Worm (Caenorhabditis elegans) whole organism, young adult: ENCODE results near the gene W07A12.4.

Experiments used
- B0261.1 ChIP-seq: sonication (generic microtip); optimal IDR thresholded peaks from 2 replicates; lab custom pipeline; 2016; ENCODE audit warnings: mild to moderate bottlenecking, missing genetic modification characterization, moderate library complexity, missing compliant biosample characterization
- F10E7.11 ChIP-seq: sonication (generic microtip); optimal IDR thresholded peaks from 2 replicates; lab custom pipeline; 2017; ENCODE audit warnings: mild to moderate bottlenecking, missing genetic modification characterization, moderate library complexity, missing compliant biosample characterization
- F22D6.2 ChIP-seq: sonication (generic microtip); optimal IDR thresholded peaks from 2 replicates; lab custom pipeline; 2016; ENCODE audit warnings: mild to moderate bottlenecking, missing genetic modification characterization, missing compliant biosample characterization
- F33H1.4 ChIP-seq: fragments of 200-800 bp; sonication (Bioruptor generic); IDR thresholded peaks from 2 replicates; pipeline ENCODE4 v1.3.6; 2022; ENCODE audit warnings: missing genetic modification reagents, missing genetic modification characterization, missing compliant biosample characterization
- F37B4.10 ChIP-seq: fragments of 200-800 bp; sonication (Bioruptor generic); IDR thresholded peaks from 2 replicates; pipeline ENCODE4 v1.3.6; 2022; ENCODE audit warnings: missing genetic modification characterization, missing compliant biosample characterization
- F52B5.7 ChIP-seq: sonication (generic microtip); optimal IDR thresholded peaks from 2 replicates; lab custom pipeline; 2016; ENCODE audit warnings: mild to moderate bottlenecking, missing genetic modification characterization, missing compliant biosample characterization
- K12H6.12 ChIP-seq: fragments of 200-800 bp; sonication (Bioruptor generic); optimal IDR thresholded peaks from 2 replicates; lab custom pipeline; 2018; ENCODE audit warnings: mild to moderate bottlenecking, missing genetic modification characterization, missing compliant biosample characterization
- T26A5.8 ChIP-seq: sonication (generic microtip); optimal IDR thresholded peaks from 2 replicates; lab custom pipeline; 2016; ENCODE audit warnings: missing genetic modification characterization, missing compliant biosample characterization
- Y53F4B.3 ChIP-seq: fragments of 200-800 bp; sonication (Bioruptor generic); IDR thresholded peaks from 2 replicates; pipeline ENCODE4 v1.3.6; 2022; ENCODE audit warnings: missing genetic modification reagents, missing genetic modification characterization, missing compliant biosample characterization
- ZK185.1 ChIP-seq: sonication (generic microtip); optimal IDR thresholded peaks from 2 replicates; lab custom pipeline; 2016; ENCODE audit warnings: mild to moderate bottlenecking, missing genetic modification characterization, missing compliant biosample characterization; ENCODE audit not compliant: poor library complexity, severe bottlenecking
- ama-1 ChIP-seq, 3 experiments: fragments of 150-350 bp in 1 of 3; sonication (generic microtip) in 2 of 3; optimal IDR thresholded peaks; 2 replicates each; lab custom pipeline; 2014 to 2018; ENCODE audit warnings: missing biosample characterization in 2 of 3, missing genetic modification characterization in 2 of 3, missing genetic modification reagents in 2 of 3
- aptf-2 ChIP-seq: fragments of 200-800 bp; sonication (Bioruptor generic); conservative IDR thresholded peaks from 2 replicates; pipeline ENCODE4 v1.3.6; 2022; ENCODE audit warnings: missing genetic modification reagents, missing genetic modification characterization, missing compliant biosample characterization
- attf-3 ChIP-seq: fragments of 200-800 bp; sonication (Bioruptor generic); conservative IDR thresholded peaks from 2 replicates; pipeline ENCODE4 v1.3.6; 2022; ENCODE audit warnings: missing genetic modification reagents, missing genetic modification characterization, missing compliant biosample characterization
- bed-1 ChIP-seq: fragments of 200-800 bp; sonication (Bioruptor generic); IDR thresholded peaks from 2 replicates; pipeline ENCODE4 v1.3.6; 2022; ENCODE audit warnings: missing genetic modification reagents, missing genetic modification characterization, missing compliant biosample characterization
- ceh-27 ChIP-seq: fragments of 200-800 bp; sonication (Bioruptor generic); optimal IDR thresholded peaks from 2 replicates; lab custom pipeline; 2018; ENCODE audit warnings: mild to moderate bottlenecking, missing genetic modification characterization, moderate library complexity, missing compliant biosample characterization
- die-1 ChIP-seq: sonication (generic microtip); optimal IDR thresholded peaks from 2 replicates; lab custom pipeline; 2016; ENCODE audit warnings: missing genotype, mild to moderate bottlenecking, missing genetic modification characterization, missing compliant biosample characterization
- dox-1 ChIP-seq: fragments of 200-800 bp; sonication (Bioruptor generic); IDR thresholded peaks from 2 replicates; pipeline ENCODE4 v1.3.6; 2022; ENCODE audit warnings: missing genetic modification reagents, missing genetic modification characterization, missing compliant biosample characterization
- dpff-1 ChIP-seq: sonication (generic microtip); optimal IDR thresholded peaks from 2 replicates; lab custom pipeline; 2017; ENCODE audit warnings: mild to moderate bottlenecking, missing genetic modification characterization, missing compliant biosample characterization
- ets-4 ChIP-seq: fragments of 200-800 bp; sonication (Bioruptor generic); optimal IDR thresholded peaks from 2 replicates; lab custom pipeline; 2018; ENCODE audit warnings: mild to moderate bottlenecking, missing genetic modification characterization, missing compliant biosample characterization
- hmg-1.2 ChIP-seq: fragments of 200-800 bp; sonication (Bioruptor generic); IDR thresholded peaks from 2 replicates; pipeline ENCODE4 v1.3.6; 2022; ENCODE audit warnings: missing genetic modification reagents, missing genetic modification characterization, missing compliant biosample characterization
- lin-40 ChIP-seq: sonication (generic microtip); optimal IDR thresholded peaks from 2 replicates; lab custom pipeline; 2016; ENCODE audit warnings: missing genetic modification characterization, mild to moderate bottlenecking, missing compliant biosample characterization, missing genotype, missing genetic modification reagents
- madf-3 ChIP-seq: fragments of 200-800 bp; sonication (Bioruptor generic); IDR thresholded peaks from 2 replicates; pipeline ENCODE4 v1.3.6; 2022; ENCODE audit warnings: missing genetic modification reagents, missing genetic modification characterization, missing compliant biosample characterization
- mes-4 ChIP-seq: sonication (generic microtip); optimal IDR thresholded peaks from 2 replicates; lab custom pipeline; 2016; ENCODE audit warnings: missing genotype, missing genetic modification characterization, missing compliant biosample characterization
- mxl-1 ChIP-seq: sonication (generic microtip); optimal IDR thresholded peaks from 2 replicates; lab custom pipeline; 2016; ENCODE audit warnings: missing genetic modification characterization, missing compliant biosample characterization
- nhr-27 ChIP-seq: fragments of 200-800 bp; sonication (Bioruptor generic); optimal IDR thresholded peaks from 2 replicates; lab custom pipeline; 2018; ENCODE audit warnings: mild to moderate bottlenecking, missing genetic modification characterization, moderate library complexity, missing compliant biosample characterization
- nhr-80 ChIP-seq: sonication (generic microtip); optimal IDR thresholded peaks from 2 replicates; lab custom pipeline; 2016; ENCODE audit warnings: missing genetic modification characterization, missing compliant biosample characterization
- pbrm-1 ChIP-seq: fragments of 200-800 bp; sonication (Bioruptor generic); IDR thresholded peaks from 2 replicates; pipeline ENCODE4 v1.3.6; 2022; ENCODE audit warnings: missing genetic modification reagents, missing genetic modification characterization, missing compliant biosample characterization
- rec-8 ChIP-seq, 2 experiments: sonication (generic microtip); optimal IDR thresholded peaks; 2 replicates each; lab custom pipeline; 2016; ENCODE audit warnings: mild to moderate bottlenecking in 2 of 2, missing genetic modification characterization in 2 of 2, missing genetic modification reagents in 2 of 2, missing genotype in 2 of 2, missing biosample characterization in 1 of 2, missing compliant biosample characterization in 1 of 2, moderate library complexity in 1 of 2
- somi-1 ChIP-seq: fragments of 200-800 bp; sonication (Bioruptor generic); optimal IDR thresholded peaks from 2 replicates; lab custom pipeline; 2018; ENCODE audit warnings: mild to moderate bottlenecking, missing genetic modification characterization, missing compliant biosample characterization
- unc-62 ChIP-seq: fragments of 150-350 bp; optimal IDR thresholded peaks from 2 replicates; lab custom pipeline; 2014; ENCODE audit warnings: missing biosample characterization, missing genetic modification reagents, missing genetic modification characterization
- ztf-18 ChIP-seq: sonication (generic microtip); optimal IDR thresholded peaks from 2 replicates; lab custom pipeline; 2016; ENCODE audit warnings: missing genotype, mild to moderate bottlenecking, missing genetic modification characterization, missing compliant biosample characterization
- ztf-26 ChIP-seq: sonication (generic microtip); optimal IDR thresholded peaks from 2 replicates; lab custom pipeline; 2017; ENCODE audit warnings: missing genetic modification characterization, missing compliant biosample characterization
- ztf-6 ChIP-seq: fragments of 200-800 bp; sonication (Bioruptor generic); IDR thresholded peaks from 2 replicates; pipeline ENCODE4 v1.3.6; 2022; ENCODE audit warnings: missing genetic modification reagents, missing genetic modification characterization, missing compliant biosample characterization

Gene W07A12.4

DNA sequence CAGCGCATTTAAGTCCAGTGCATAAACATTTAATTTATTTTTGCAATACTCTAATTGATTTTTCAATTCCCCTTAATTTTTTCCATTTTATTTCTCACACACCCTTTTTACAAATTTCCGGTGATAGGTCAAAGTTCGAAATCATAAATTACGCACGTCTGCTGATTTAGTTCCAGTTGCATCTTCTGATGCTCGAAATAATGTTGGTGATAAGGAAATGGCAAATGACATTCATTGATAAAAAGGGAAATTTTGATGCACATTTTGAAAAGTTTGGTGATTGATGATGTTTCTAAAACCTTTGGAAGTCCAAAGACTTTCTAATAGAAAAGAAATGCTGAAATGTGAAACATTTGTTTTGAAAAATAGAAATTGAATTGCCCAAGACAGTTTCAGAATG, 11.1 kb downstream of the W07A12.4 start:
- TF ChIP-seq nhr-80 (tag; lab: Kevin White, UChicago) (peak; percentile 75), K12H6.12 (tag; lab: Kevin White, UChicago) (no peak)

DNA sequence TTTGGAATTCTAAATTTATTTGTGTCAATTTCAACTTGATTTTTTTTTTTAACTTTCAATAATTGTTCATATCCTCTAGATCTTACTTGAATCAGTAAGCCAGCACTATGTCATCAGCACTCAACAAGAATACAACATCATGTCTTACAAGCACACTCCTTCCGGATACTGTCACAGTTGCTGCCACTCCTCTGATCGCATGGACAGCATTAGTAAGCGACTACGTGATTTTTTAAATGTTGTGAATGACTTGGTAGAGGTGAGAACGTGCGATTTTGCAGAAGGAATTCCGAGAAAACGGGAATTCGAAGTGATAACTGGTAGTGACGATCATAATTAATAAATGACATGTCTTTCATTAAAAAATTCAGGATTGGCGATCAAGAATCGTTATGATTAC, 12.0 kb downstream of the W07A12.4 start, which contains the start of gene oac-54:
oac-54 (plus strand) TSS at position 83 of the 400 bp plus-strand sequence.
- TF ChIP-seq nhr-80 (tag; lab: Kevin White, UChicago) = peak; percentile 2
- TF ChIP-seq lin-40 (tag; lab: Kevin White, UChicago) = no peak

- peak; percentile 0 for TF ChIP-seq ZK185.1 (tag; lab: Kevin White, UChicago)
- peak; percentile 65 for TF ChIP-seq nhr-80 (tag; lab: Kevin White, UChicago)
- TF ChIP-seq lin-40 (tag; lab: Kevin White, UChicago) = peak; percentile 21
- TF ChIP-seq somi-1 (GFP tag; lab: Kevin White, UChicago) = peak; percentile 3
- TF ChIP-seq F22D6.2 (tag; lab: Kevin White, UChicago) = no peak
Measured at ce11 chrII:9160197-9160806, 14.2 kb downstream of the W07A12.4 start.

- TF ChIP-seq madf-3 (GFP tag; lab: Robert Waterston, UW) (no peak), lin-40 (tag; lab: Kevin White, UChicago) (peak; percentile 32), die-1 (tag; lab: Kevin White, UChicago) (no peak)
Measured at ce11 chrII:9161023-9161422, 15.0 kb downstream of the W07A12.4 start, which contains the start of gene rhy-1. Gene rhy-1 (plus strand): TSS chrII:9161379.

ce11 chrII:9163348-9163747, 17.3 kb downstream of the W07A12.4 start:
- TF ChIP-seq mxl-1 (tag; lab: Kevin White, UChicago) = no peak
- TF ChIP-seq ztf-18 (tag; lab: Kevin White, UChicago) = no peak
- no peak for TF ChIP-seq Y53F4B.3 (GFP tag; lab: Robert Waterston, UW)
- TF ChIP-seq dpff-1 = no peak
- no peak for TF ChIP-seq hmg-1.2 (GFP tag; lab: Robert Waterston, UW)
- no peak for TF ChIP-seq nhr-27 (tag; lab: Kevin White, UChicago)
- peak; percentile 67 for TF ChIP-seq ama-1 (optimal IDR thresholded peaks at IDR 0.05; lab: Kevin White, UChicago)
- no peak for TF ChIP-seq ama-1 (GFP tag; optimal IDR thresholded peaks at IDR 0.05; lab: Kevin White, UChicago)
- TF ChIP-seq bed-1 (GFP tag; lab: Robert Waterston, UW) = no peak

ce11 chrII:9165762-9166460, 19.9 kb downstream of the W07A12.4 start, which contains the start of gene W07A12.8:
Gene W07A12.8 (minus strand): TSS chrII:9165812.
- TF ChIP-seq rec-8 (tag; optimal IDR thresholded peaks at IDR 0.05; lab: Kevin White, UChicago) (no peak), ceh-27 (no peak), B0261.1 (tag; lab: Kevin White, UChicago) (no peak), nhr-80 (tag; lab: Kevin White, UChicago) (peak; percentile 86), dox-1 (GFP tag; lab: Robert Waterston, UW) (peak; percentile 44; the same call in 1 of the 2 replicates), ets-4 (GFP tag; lab: Kevin White, UChicago) (peak; percentile 28), unc-62 (GFP tag; lab: Kevin White, UChicago) (peak; percentile 5), ztf-6 (GFP tag; lab: Robert Waterston, UW) (no peak)

- TF ChIP-seq pbrm-1 (GFP tag; lab: Robert Waterston, UW) (no peak), aptf-2 (GFP tag; lab: Robert Waterston, UW) (no peak), F33H1.4 (GFP tag; lab: Robert Waterston, UW) (no peak), mes-4 (tag; lab: Kevin White, UChicago) (no peak), F37B4.10 (no peak), attf-3 (no peak), bed-1 (GFP tag; lab: Robert Waterston, UW) (no peak), F52B5.7 (no peak), ztf-26 (tag; lab: Kevin White, UChicago) (no peak), T26A5.8 (tag; lab: Kevin White, UChicago) (no peak), F10E7.11 (tag; lab: Kevin White, UChicago) (no peak)
Measured at ce11 chrII:9167730-9168129, 21.7 kb downstream of the W07A12.4 start, which contains the start of gene T23G7.3. Gene T23G7.3 (minus strand): TSS chrII:9167830.
